Worm (Caenorhabditis elegans) whole organism, L3 larva: Measurements from ENCODE around the gene F15A4.5.

Source experiments
- ama-1 ChIP-seq: fragments of 150-350 bp; optimal IDR thresholded peaks from 2 replicates; lab custom pipeline; 2018
- egl-27 ChIP-seq: sonication (generic microtip); optimal IDR thresholded peaks from 4 replicates; lab custom pipeline; 2017; ENCODE audit warnings: missing biosample characterization, missing genetic modification reagents, missing genetic modification characterization
- nhr-12 ChIP-seq: fragments of 150-350 bp; optimal IDR thresholded peaks from 2 replicates; lab custom pipeline; 2014; ENCODE audit warnings: missing biosample characterization, missing genetic modification characterization
- nhr-237 ChIP-seq: fragments of 150-350 bp; optimal IDR thresholded peaks from 2 replicates; lab custom pipeline; 2014; ENCODE audit warnings: missing biosample characterization, missing genetic modification characterization
- nhr-25 ChIP-seq: sonication (generic microtip); optimal IDR thresholded peaks from 2 replicates; lab custom pipeline; 2017; ENCODE audit warnings: missing biosample characterization, missing genetic modification characterization
- skn-1 ChIP-seq: fragments of 150-350 bp; optimal IDR thresholded peaks from 2 replicates; lab custom pipeline; 2014; ENCODE audit warnings: missing biosample characterization, missing genetic modification characterization
- snpc-4 ChIP-seq: fragments of 150-350 bp; optimal IDR thresholded peaks from 2 replicates; lab custom pipeline; 2014; ENCODE audit warnings: missing biosample characterization, missing genetic modification characterization
- unc-39 ChIP-seq: sonication (generic microtip); optimal IDR thresholded peaks from 4 replicates; lab custom pipeline; 2017; ENCODE audit warnings: missing biosample characterization, missing genetic modification characterization

DNA sequence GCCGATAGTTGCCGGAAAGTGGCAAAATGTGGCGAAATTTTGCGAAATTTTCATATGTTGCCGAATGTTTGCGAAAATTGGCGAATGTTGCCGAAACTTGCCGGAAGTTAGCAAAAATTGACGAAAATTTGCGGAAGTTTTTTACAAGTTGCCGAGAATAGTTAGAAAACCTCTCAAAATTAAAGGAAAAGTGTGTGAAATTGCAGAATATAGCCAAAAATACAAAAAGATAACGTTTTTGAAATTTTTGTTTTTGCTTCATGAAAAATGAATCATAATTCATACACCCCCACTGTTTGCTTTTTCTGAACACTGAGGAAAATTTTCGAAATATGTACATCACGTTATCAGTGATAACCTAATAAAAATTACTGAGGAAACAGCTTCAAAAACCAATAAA is 10.6 kb upstream of the F15A4.5 start:
- TF ChIP-seq skn-1 (tag; lab: Kevin White, UChicago) = no peak
- TF ChIP-seq ama-1 (lab: Kevin White, UChicago) = no peak
- no peak for TF ChIP-seq nhr-12 (tag; lab: Kevin White, UChicago)
- TF ChIP-seq egl-27 (tag; lab: Kevin White, UChicago) = no peak
- TF ChIP-seq nhr-25 (tag; lab: Kevin White, UChicago) = no peak
- TF ChIP-seq snpc-4 = no peak
- TF ChIP-seq nhr-237 = no peak
- no peak for TF ChIP-seq unc-39
